Fruit fly (Drosophila melanogaster) whole organism, embryonic: ENCODE data around the gene CG13658.

ENCODE experiments used
- Antp ChIP-seq: fragments of 200-800 bp; sonication (Bioruptor generic); optimal IDR thresholded peaks from 3 replicates; lab custom pipeline; 2016; ENCODE audit warnings: missing biosample characterization, missing genetic modification characterization
- CG10267 ChIP-seq: fragments of 200-800 bp; sonication (Bioruptor generic); optimal IDR thresholded peaks from 2 replicates; lab custom pipeline; 2018; ENCODE audit warnings: missing biosample characterization, mild to moderate bottlenecking, missing genetic modification characterization, moderate library complexity
- CG10654 ChIP-seq: fragments of 200-800 bp; sonication (Bioruptor generic); optimal IDR thresholded peaks from 2 replicates; lab custom pipeline; 2016; ENCODE audit warnings: missing biosample characterization, missing genetic modification characterization
- CG11456 ChIP-seq: fragments of 200-800 bp; sonication (Bioruptor generic); IDR thresholded peaks from 3 replicates; pipeline ENCODE4 v1.3.6; 2022; ENCODE audit warnings: missing biosample characterization, missing genetic modification characterization
- CG11560 ChIP-seq: fragments of 200-800 bp; sonication (Bioruptor generic); IDR thresholded peaks from 3 replicates; pipeline ENCODE4 v1.3.6; 2022; ENCODE audit warnings: missing biosample characterization, missing genetic modification characterization
- CG12104 ChIP-seq: fragments of 200-800 bp; sonication (Bioruptor generic); optimal IDR thresholded peaks from 3 replicates; lab custom pipeline; 2016; ENCODE audit warnings: missing biosample characterization, missing genetic modification characterization
- CG15011 ChIP-seq: fragments of 200-800 bp; sonication (Bioruptor generic); optimal IDR thresholded peaks from 3 replicates; lab custom pipeline; 2018; ENCODE audit warnings: missing biosample characterization, mild to moderate bottlenecking, missing genetic modification characterization
- CG15601 ChIP-seq: fragments of 200-800 bp; sonication (Bioruptor generic); optimal IDR thresholded peaks from 3 replicates; lab custom pipeline; 2019; ENCODE audit warnings: missing biosample characterization, mild to moderate bottlenecking, missing genetic modification characterization, moderate library complexity
- CG17612 ChIP-seq: fragments of 200-800 bp; sonication (Bioruptor generic); IDR thresholded peaks from 2 replicates; pipeline ENCODE4 v1.3.6; 2022; ENCODE audit warnings: missing biosample characterization, missing genetic modification characterization
- CG34376 ChIP-seq: fragments of 200-800 bp; sonication (Bioruptor generic); optimal IDR thresholded peaks from 2 replicates; lab custom pipeline; 2018; ENCODE audit warnings: missing biosample characterization, mild to moderate bottlenecking, missing genetic modification characterization
- CG42726 ChIP-seq: fragments of 200-800 bp; sonication (Bioruptor generic); IDR thresholded peaks from 2 replicates; pipeline ENCODE4 v1.3.6; 2022; ENCODE audit warnings: missing biosample characterization, missing genetic modification characterization; ENCODE audit not compliant: partially characterized antibody
- CG4820 ChIP-seq: fragments of 200-800 bp; sonication (Bioruptor generic); optimal IDR thresholded peaks from 3 replicates; lab custom pipeline; 2016; ENCODE audit warnings: missing biosample characterization, missing genetic modification characterization
- CG6272 ChIP-seq: fragments of 200-800 bp; sonication (Bioruptor generic); IDR thresholded peaks from 2 replicates; pipeline ENCODE4 v1.3.6; 2022; ENCODE audit warnings: missing biosample characterization, missing genetic modification characterization
- CG7372 ChIP-seq: fragments of 200-800 bp; sonication (Bioruptor generic); IDR thresholded peaks from 2 replicates; pipeline ENCODE4 v1.3.6; 2022; ENCODE audit warnings: missing biosample characterization, missing genetic modification characterization
- D19A ChIP-seq: fragments of 200-800 bp; optimal IDR thresholded peaks from 3 replicates; lab custom pipeline; 2019; ENCODE audit warnings: missing biosample characterization, mild to moderate bottlenecking, missing genetic modification characterization, moderate library complexity
- Drgx ChIP-seq: fragments of 200-800 bp; sonication (Bioruptor generic); IDR thresholded peaks from 2 replicates; pipeline ENCODE4 v1.3.6; 2022; ENCODE audit warnings: missing biosample characterization, missing genetic modification characterization
- GATAe ChIP-seq: fragments of 200-800 bp; sonication (Bioruptor generic); conservative IDR thresholded peaks from 2 replicates; pipeline ENCODE4 v1.3.6; 2022; ENCODE audit warnings: missing biosample characterization, missing genetic modification characterization
- Lim3 ChIP-seq: fragments of 200-800 bp; sonication (Bioruptor generic); IDR thresholded peaks from 2 replicates; pipeline ENCODE4 v1.3.6; 2022; ENCODE audit warnings: missing biosample characterization, missing genetic modification characterization
- Lpt ChIP-seq: fragments of >200 bp; optimal IDR thresholded peaks from 2 replicates; lab custom pipeline; 2018; ENCODE audit warnings: missing biosample characterization, missing genetic modification characterization
- MESR4 ChIP-seq: fragments of 200-800 bp; sonication (Bioruptor generic); optimal IDR thresholded peaks from 2 replicates; lab custom pipeline; 2018; ENCODE audit warnings: missing biosample characterization, mild to moderate bottlenecking, missing genetic modification characterization, moderate library complexity
- MTF-1 ChIP-seq: fragments of 200-800 bp; sonication (Bioruptor generic); optimal IDR thresholded peaks from 2 replicates; lab custom pipeline; 2018; ENCODE audit warnings: missing biosample characterization, mild to moderate bottlenecking, missing genetic modification characterization, borderline replicate concordance
- Nf-YC ChIP-seq: fragments of 200-800 bp; optimal IDR thresholded peaks from 3 replicates; lab custom pipeline; 2019; ENCODE audit warnings: missing biosample characterization, mild to moderate bottlenecking, missing genetic modification characterization, moderate library complexity
- Ssrp ChIP-seq: fragments of 200-800 bp; sonication (Bioruptor generic); optimal IDR thresholded peaks from 2 replicates; lab custom pipeline; 2018; ENCODE audit warnings: missing biosample characterization, mild to moderate bottlenecking, missing genetic modification characterization, moderate library complexity
- disco-r ChIP-seq: fragments of 200-800 bp; sonication (Bioruptor generic); optimal IDR thresholded peaks from 2 replicates; lab custom pipeline; 2016; ENCODE audit warnings: missing biosample characterization, missing genetic modification characterization
- dmrt99B ChIP-seq: fragments of 200-800 bp; sonication (Bioruptor generic); optimal IDR thresholded peaks from 2 replicates; lab custom pipeline; 2018; ENCODE audit warnings: missing biosample characterization, mild to moderate bottlenecking, missing genetic modification characterization, moderate library complexity
- esg ChIP-seq: fragments of 200-800 bp; sonication (Bioruptor generic); conservative IDR thresholded peaks from 2 replicates; pipeline ENCODE4 v1.3.6; 2022; ENCODE audit warnings: missing biosample characterization, missing genetic modification characterization
- exex ChIP-seq: fragments of 200-800 bp; sonication (Bioruptor generic); optimal IDR thresholded peaks from 4 replicates; lab custom pipeline; 2018; ENCODE audit warnings: missing biosample characterization, mild to moderate bottlenecking, missing genetic modification characterization, moderate library complexity
- gce ChIP-seq: fragments of 200-800 bp; sonication (Bioruptor generic); IDR thresholded peaks from 3 replicates; pipeline ENCODE4 v1.3.6; 2022; ENCODE audit warnings: missing biosample characterization, missing genetic modification characterization
- grn ChIP-seq: fragments of 200-800 bp; sonication (Bioruptor generic); optimal IDR thresholded peaks from 3 replicates; lab custom pipeline; 2017; ENCODE audit warnings: missing biosample characterization, missing genetic modification characterization
- gt ChIP-seq: fragments of 200-800 bp; sonication (Bioruptor generic); IDR thresholded peaks from 2 replicates; pipeline ENCODE4 v1.3.6; 2022; ENCODE audit warnings: missing biosample characterization, missing genetic modification characterization
- hth ChIP-seq: fragments of >200 bp; optimal IDR thresholded peaks from 2 replicates; lab custom pipeline; 2017; ENCODE audit warnings: inconsistent platforms
- ind ChIP-seq: fragments of 200-800 bp; sonication (Bioruptor generic); optimal IDR thresholded peaks from 3 replicates; lab custom pipeline; 2016; ENCODE audit warnings: missing biosample characterization, missing genetic modification characterization
- jing ChIP-seq: fragments of 200-800 bp; sonication (Bioruptor generic); optimal IDR thresholded peaks from 2 replicates; lab custom pipeline; 2018; ENCODE audit warnings: missing biosample characterization, mild to moderate bottlenecking, missing genetic modification characterization
- ken ChIP-seq: fragments of 200-800 bp; sonication (Bioruptor generic); IDR thresholded peaks from 3 replicates; pipeline ENCODE4 v1.3.6; 2022; ENCODE audit warnings: missing biosample characterization, missing genetic modification characterization
- lbe ChIP-seq: fragments of 200-800 bp; sonication (Bioruptor generic); optimal IDR thresholded peaks from 2 replicates; lab custom pipeline; 2016; ENCODE audit warnings: missing biosample characterization, mild to moderate bottlenecking, missing genetic modification characterization
- mirr ChIP-seq: fragments of 200-800 bp; sonication (Bioruptor generic); optimal IDR thresholded peaks from 3 replicates; lab custom pipeline; 2018; ENCODE audit warnings: missing biosample characterization, mild to moderate bottlenecking, missing genetic modification characterization
- mld ChIP-seq: fragments of 200-800 bp; sonication (Bioruptor generic); IDR thresholded peaks from 3 replicates; pipeline ENCODE4 v1.3.6; 2022; ENCODE audit warnings: missing biosample characterization, missing genetic modification characterization; ENCODE audit not compliant: partially characterized antibody
- p53 ChIP-seq: fragments of 200-800 bp; sonication (Bioruptor generic); optimal IDR thresholded peaks from 2 replicates; lab custom pipeline; 2016; ENCODE audit warnings: missing biosample characterization, missing genetic modification characterization
- sens ChIP-seq: fragments of 200-800 bp; sonication (Bioruptor generic); peaks from one replicate; lab custom pipeline; 2016; ENCODE audit warnings: missing biosample characterization, missing genetic modification characterization
- slou ChIP-seq: fragments of 200-800 bp; sonication (Bioruptor generic); optimal IDR thresholded peaks from 3 replicates; lab custom pipeline; 2016; ENCODE audit warnings: missing biosample characterization, missing genetic modification characterization
- ssp ChIP-seq: fragments of 200-800 bp; sonication (Bioruptor generic); IDR thresholded peaks from 2 replicates; pipeline ENCODE4 v1.3.6; 2022; ENCODE audit warnings: missing biosample characterization, missing genetic modification characterization
- tap ChIP-seq: fragments of 200-800 bp; optimal IDR thresholded peaks from 3 replicates; lab custom pipeline; 2019; ENCODE audit warnings: missing biosample characterization, mild to moderate bottlenecking, missing genetic modification characterization, moderate library complexity
- tgo ChIP-seq: fragments of 200-800 bp; sonication (Bioruptor generic); IDR thresholded peaks from 3 replicates; pipeline ENCODE4 v1.3.6; 2022; ENCODE audit warnings: missing biosample characterization, missing genetic modification characterization
- toy ChIP-seq: fragments of 200-800 bp; sonication (Bioruptor generic); IDR thresholded peaks from 2 replicates; pipeline ENCODE4 v1.3.6; 2022; ENCODE audit warnings: missing biosample characterization, missing genetic modification characterization

Gene CG13658

DNA sequence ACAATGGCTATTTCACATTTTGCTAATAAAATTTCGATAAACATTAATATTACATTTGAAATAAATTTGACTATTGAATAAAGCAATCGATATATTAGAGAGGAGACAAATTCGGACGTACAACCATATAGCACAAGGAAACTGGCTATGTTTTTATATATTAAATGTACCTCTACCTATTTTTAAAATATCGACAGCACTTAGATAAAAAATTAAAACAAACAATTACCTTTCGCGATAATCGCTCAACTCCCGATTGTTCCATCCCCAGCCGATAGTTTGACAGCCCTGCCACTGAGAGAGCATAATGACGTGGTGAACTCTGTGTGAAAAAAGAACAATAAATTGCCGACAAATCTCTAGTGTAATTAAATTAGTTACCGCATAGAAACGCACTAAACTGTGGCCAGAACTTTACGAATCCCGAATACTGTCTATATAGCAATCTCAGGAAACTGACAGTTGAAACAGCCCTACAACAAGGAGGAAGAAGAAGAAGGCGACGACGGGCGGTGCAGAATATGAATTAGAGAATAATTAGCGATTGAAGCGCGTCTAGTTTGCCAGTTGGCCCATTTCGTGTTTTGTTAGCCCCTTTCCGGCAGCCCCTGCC lies 28.5 kb upstream of the CG13658 start, which contains the start of gene CG11857 (continued):
- peak; percentile 97 for TF ChIP-seq CG4820
- TF ChIP-seq CG15601 (tag; lab: Kevin White, UChicago), result peak; percentile 96
- peak; percentile 98 for TF ChIP-seq slou (GFP tag; lab: Kevin White, UChicago)
- peak; percentile 99 for TF ChIP-seq tgo (GFP tag; lab: Robert Waterston, UW)
- TF ChIP-seq CG15011 (GFP tag; lab: Kevin White, UChicago), result peak; percentile 92
- TF ChIP-seq toy, result peak; percentile 97
- peak; percentile 98 for TF ChIP-seq CG42726 (GFP tag; lab: Robert Waterston, UW)

DNA sequence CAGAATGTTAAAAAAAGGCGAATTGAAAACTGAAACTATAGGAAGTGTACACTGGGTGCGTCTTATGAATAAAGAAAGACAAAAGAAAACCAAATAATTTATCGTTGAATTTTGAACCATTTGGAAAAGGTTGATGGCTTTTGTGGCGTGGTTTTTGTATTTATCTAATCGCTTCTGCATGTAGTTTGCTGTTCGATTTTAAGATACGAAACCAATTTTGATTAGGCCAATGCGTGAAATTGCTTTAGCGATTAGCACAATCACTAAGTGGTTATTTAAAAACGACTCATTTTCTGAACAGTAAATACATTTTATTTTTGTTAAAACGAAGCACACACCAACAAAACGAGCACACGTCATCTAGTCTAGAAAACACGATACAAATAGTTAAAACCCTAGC lies 26.6 kb upstream of the CG13658 start:
- TF ChIP-seq Lim3 (GFP tag; lab: Robert Waterston, UW) (no peak), Ssrp (tag; lab: Kevin White, UChicago) (no peak), gt (no peak), Antp (GFP tag; lab: Kevin White, UChicago) (no peak), ind (GFP tag; lab: Kevin White, UChicago) (no peak), CG10267 (tag; lab: Kevin White, UChicago) (no peak), esg (GFP tag; lab: Robert Waterston, UW) (no peak), dmrt99B (tag; lab: Kevin White, UChicago) (no peak), mld (GFP tag; lab: Robert Waterston, UW) (no peak), sens (GFP tag; lab: Kevin White, UChicago) (peak; percentile 48), exex (tag; lab: Kevin White, UChicago) (peak; percentile 97), Drgx (no peak), GATAe (peak; percentile 53; the same call in 1 of the 2 replicates), MESR4 (no peak), CG7372 (GFP tag; lab: Robert Waterston, UW) (no peak), CG11560 (tag; lab: Robert Waterston, UW) (no peak), jing (no peak), hth (lab: Kevin White, UChicago) (no peak), CG6272 (GFP tag; lab: Robert Waterston, UW) (no peak), ssp (no peak), CG34376 (GFP tag; lab: Kevin White, UChicago) (peak; percentile 47), CG12104 (GFP tag; lab: Kevin White, UChicago) (no peak), grn (GFP tag; lab: Kevin White, UChicago) (peak; percentile 53), Nf-YC (no peak), CG10654 (GFP tag; lab: Kevin White, UChicago) (no peak), gce (GFP tag; lab: Robert Waterston, UW) (no peak), MTF-1 (GFP tag; lab: Kevin White, UChicago) (no peak), CG17612 (GFP tag; lab: Robert Waterston, UW) (no peak), Lpt (GFP tag; lab: Kevin White, UChicago) (no peak), CG11456 (GFP tag; lab: Robert Waterston, UW) (no peak), disco-r (no peak), tap (no peak), ken (GFP tag; lab: Robert Waterston, UW) (no peak), p53 (GFP tag; lab: Kevin White, UChicago) (no peak), D19A (tag; lab: Kevin White, UChicago) (peak; percentile 52), mirr (GFP tag; lab: Kevin White, UChicago) (peak; percentile 93), lbe (GFP tag; lab: Kevin White, UChicago) (peak; percentile 21)
